Fruit fly (Drosophila melanogaster): ENCODE results near the gene CG31111.

CG31111 gene

dm6 chr3R:25069569-25069968 is 13.6 kb upstream of the CG31111 start, which contains the start of the genes Stt3B and CG11839 (continued):
- TF ChIP-seq CG42726 (GFP tag; IDR thresholded peaks at IDR 0.05; ENCODE audit: partially characterized antibody) (peak; percentile 89; the same call in 1 of the 2 replicates), Atf3 (GFP tag; optimal IDR thresholded peaks at IDR 0.05) (peak; percentile 45), CG7556 (GFP tag; optimal IDR thresholded peaks at IDR 0.05) (no peak), pfk (GFP tag; optimal IDR thresholded peaks at IDR 0.05) (peak; percentile 76), Drgx (GFP tag; IDR thresholded peaks at IDR 0.05) (no peak), dmrt99B (tag; optimal IDR thresholded peaks at IDR 0.05) (no peak), prd (optimal IDR thresholded peaks at IDR 0.05) (no peak), prd (GFP tag; IDR thresholded peaks at IDR 0.05) (peak; percentile 79), CG10543 (GFP tag; optimal IDR thresholded peaks at IDR 0.05) (no peak), sna (GFP tag; IDR thresholded peaks at IDR 0.05; ENCODE audit: partially characterized antibody) (peak; percentile 93), CG17359 (tag; optimal IDR thresholded peaks at IDR 0.05) (no peak), tap (tag; optimal IDR thresholded peaks at IDR 0.05) (no peak), CG9609 (GFP tag; optimal IDR thresholded peaks at IDR 0.05) (peak; percentile 74), ci (GFP tag; IDR thresholded peaks at IDR 0.05) (no peak), CG15269 (tag; optimal IDR thresholded peaks at IDR 0.05) (no peak), CG8281 (tag; optimal IDR thresholded peaks at IDR 0.05) (no peak), CG6683 (GFP tag; optimal IDR thresholded peaks at IDR 0.05) (no peak), CG11247 (GFP tag; IDR thresholded peaks at IDR 0.05) (no peak; the same call in 1 of the 2 replicates), Rx (GFP tag; IDR thresholded peaks at IDR 0.05) (no peak), CG4424 (GFP tag; optimal IDR thresholded peaks at IDR 0.05) (peak; percentile 78), CG2712 (tag; optimal IDR thresholded peaks at IDR 0.05) (peak; percentile 85), tna (GFP tag; IDR thresholded peaks at IDR 0.05; ENCODE audit: partially characterized antibody) (peak; percentile 76; the same call in 1 of the 2 replicates), Doc2 (GFP tag; IDR thresholded peaks at IDR 0.05) (no peak), CG13424 (tag; optimal IDR thresholded peaks at IDR 0.05) (peak; percentile 77), tgo (GFP tag; IDR thresholded peaks at IDR 0.05) (no peak; the same call in 1 of the 3 replicates), CG18764 (GFP tag; optimal IDR thresholded peaks at IDR 0.05) (peak; percentile 60), Sry-δ (GFP tag; optimal IDR thresholded peaks at IDR 0.05) (peak; percentile 97), tll (GFP tag; optimal IDR thresholded peaks at IDR 0.05) (peak in 1 of 2 experiments; percentile 35), vvl (GFP tag; IDR thresholded peaks at IDR 0.05) (peak; percentile 68), al (GFP tag; IDR thresholded peaks at IDR 0.05) (peak; percentile 73), CkIIα-i1 (GFP tag; IDR thresholded peaks at IDR 0.05) (no peak), CG3163 (GFP tag; optimal IDR thresholded peaks at IDR 0.05) (peak; percentile 68), Spps (tag; optimal IDR thresholded peaks at IDR 0.05) (peak; percentile 45), CG4707 (GFP tag; optimal IDR thresholded peaks at IDR 0.05) (no peak), CG11695 (GFP tag; IDR thresholded peaks at IDR 0.05) (no peak), br (optimal IDR thresholded peaks at IDR 0.05) (no peak), CG14667 (GFP tag; IDR thresholded peaks at IDR 0.05) (no peak; the same call in 1 of the 2 replicates), fd102C (GFP tag; optimal IDR thresholded peaks at IDR 0.05) (no peak), CG17568 (GFP tag; optimal IDR thresholded peaks at IDR 0.05) (no peak), CG12219 (GFP tag; optimal IDR thresholded peaks at IDR 0.05) (no peak), gcm (GFP tag; optimal IDR thresholded peaks at IDR 0.05) (no peak), Elba2 (GFP tag; optimal IDR thresholded peaks at IDR 0.05) (peak; percentile 24), CG1602 (GFP tag; optimal IDR thresholded peaks at IDR 0.05) (peak; percentile 69), CG17612 (GFP tag; IDR thresholded peaks at IDR 0.05) (no peak), CG10462 (GFP tag; optimal IDR thresholded peaks at IDR 0.05) (peak; percentile 39), CG1603 (tag; optimal IDR thresholded peaks at IDR 0.05) (peak; percentile 93), CHES-1-like (GFP tag; optimal IDR thresholded peaks at IDR 0.05) (peak; percentile 86), phol (tag; optimal IDR thresholded peaks at IDR 0.05) (peak; percentile 82), cad (GFP tag; optimal IDR thresholded peaks at IDR 0.05) (no peak), cato (GFP tag; optimal IDR thresholded peaks at IDR 0.05; ENCODE audit: borderline replicate concordance) (no peak), Usf (GFP tag; optimal IDR thresholded peaks at IDR 0.05) (no peak)
